Worm (Caenorhabditis elegans) whole organism, early embryonic: ENCODE results near the gene F10D7.11.

Experiments used
- B0310.2 ChIP-seq: sonication (generic microtip); optimal IDR thresholded peaks from 2 replicates; lab custom pipeline; 2016; ENCODE audit warnings: mild to moderate bottlenecking, missing genetic modification characterization, missing compliant biosample characterization
- F13C5.2 ChIP-seq: sonication (generic microtip); optimal IDR thresholded peaks from 2 replicates; lab custom pipeline; 2017; ENCODE audit warnings: mild to moderate bottlenecking, missing genetic modification characterization, inconsistent platforms, missing compliant biosample characterization
- aly-1 ChIP-seq: sonication (generic microtip); optimal IDR thresholded peaks from 2 replicates; lab custom pipeline; 2016; ENCODE audit warnings: missing genetic modification characterization, missing compliant biosample characterization
- ama-1 ChIP-seq: fragments of 150-350 bp; optimal IDR thresholded peaks from 2 replicates; lab custom pipeline; 2014
- ceh-13 ChIP-seq: fragments of 200-800 bp; sonication (Bioruptor generic); optimal IDR thresholded peaks from 2 replicates; lab custom pipeline; 2018; ENCODE audit warnings: mild to moderate bottlenecking, missing genetic modification characterization, missing compliant biosample characterization
- ceh-36 ChIP-seq: sonication (generic microtip); optimal IDR thresholded peaks from 2 replicates; lab custom pipeline; 2016; ENCODE audit warnings: missing genetic modification characterization, inconsistent platforms, missing compliant biosample characterization
- ets-7 ChIP-seq: sonication (generic microtip); optimal IDR thresholded peaks from 2 replicates; lab custom pipeline; 2016; ENCODE audit warnings: missing genotype, missing genetic modification characterization, missing compliant biosample characterization
- flt-1 ChIP-seq: fragments of 200-800 bp; sonication (Bioruptor generic); IDR thresholded peaks from 2 replicates; pipeline ENCODE4 v1.3.6; 2022; ENCODE audit warnings: missing genetic modification characterization, missing compliant biosample characterization
- hmbx-1 ChIP-seq: sonication (generic microtip); optimal IDR thresholded peaks from 2 replicates; lab custom pipeline; 2016; ENCODE audit warnings: mild to moderate bottlenecking, missing genetic modification characterization, missing compliant biosample characterization
- hmg-4 ChIP-seq: fragments of 200-800 bp; sonication (Bioruptor generic); optimal IDR thresholded peaks from 2 replicates; lab custom pipeline; 2018; ENCODE audit warnings: mild to moderate bottlenecking, missing genetic modification characterization, missing compliant biosample characterization
- hnd-1 ChIP-seq: sonication (generic microtip); optimal IDR thresholded peaks from 2 replicates; lab custom pipeline; 2016; ENCODE audit warnings: missing genetic modification characterization, missing compliant biosample characterization
- pes-1 ChIP-seq: fragments of 200-800 bp; sonication (Bioruptor generic); IDR thresholded peaks from 2 replicates; pipeline ENCODE4 v1.3.6; 2022; ENCODE audit warnings: missing genetic modification reagents, missing genetic modification characterization, missing compliant biosample characterization
- scrt-1 ChIP-seq: fragments of 200-800 bp; sonication (Bioruptor generic); IDR thresholded peaks from 2 replicates; pipeline ENCODE4 v1.3.6; 2022; ENCODE audit warnings: missing genetic modification characterization, missing compliant biosample characterization
- sea-1 ChIP-seq: fragments of 200-800 bp; sonication (Bioruptor generic); conservative IDR thresholded peaks from 2 replicates; pipeline ENCODE4 v1.3.6; 2022; ENCODE audit warnings: missing genetic modification characterization, missing compliant biosample characterization
- tbx-11 ChIP-seq: fragments of 200-800 bp; sonication (Bioruptor generic); IDR thresholded peaks from 2 replicates; pipeline ENCODE4 v1.3.6; 2022; ENCODE audit warnings: missing genetic modification characterization, missing compliant biosample characterization
- tbx-37 ChIP-seq: fragments of 200-800 bp; sonication (Bioruptor generic); conservative IDR thresholded peaks from 2 replicates; pipeline ENCODE4 v1.3.6; 2022; ENCODE audit warnings: missing genetic modification reagents, missing genetic modification characterization, missing compliant biosample characterization
- tra-4 ChIP-seq: sonication (generic microtip); optimal IDR thresholded peaks from 2 replicates; lab custom pipeline; 2017; ENCODE audit warnings: missing genetic modification characterization, missing compliant biosample characterization

F10D7.11 gene

DNA sequence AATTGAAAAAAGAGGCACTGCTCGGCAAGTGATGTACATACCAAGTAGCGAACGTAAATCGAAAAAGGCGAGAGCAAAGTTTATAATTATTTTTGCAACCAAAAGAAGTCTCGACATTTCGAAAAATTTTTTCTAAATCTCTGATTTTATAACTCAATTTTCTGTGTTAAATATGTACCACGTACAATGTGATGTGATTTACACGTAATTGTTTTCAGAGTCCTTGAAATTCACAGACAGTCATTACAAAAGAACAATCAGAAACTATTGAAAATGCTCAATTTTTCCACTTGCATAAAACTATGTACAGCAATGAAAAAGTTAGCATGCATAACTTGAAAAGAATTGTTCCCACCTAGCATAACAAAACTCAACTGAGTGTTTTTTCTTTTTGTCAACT, 40.4 kb downstream of the F10D7.11 start:
- no peak for TF ChIP-seq flt-1 (GFP tag; lab: Robert Waterston, UW)
- TF ChIP-seq ama-1 (lab: Kevin White, UChicago), result no peak
- TF ChIP-seq hmg-4 (GFP tag; lab: Kevin White, UChicago), result no peak
- TF ChIP-seq pes-1, result no peak
- TF ChIP-seq ceh-13 (GFP tag; lab: Kevin White, UChicago), result no peak
- TF ChIP-seq aly-1 (tag; lab: Kevin White, UChicago), result no peak
- no peak for TF ChIP-seq tra-4 (tag; lab: Kevin White, UChicago)
- TF ChIP-seq F13C5.2 (tag; lab: Kevin White, UChicago), result no peak
- no peak for TF ChIP-seq ceh-36 (tag; lab: Kevin White, UChicago)
- no peak for TF ChIP-seq ets-7 (tag; lab: Kevin White, UChicago)
- TF ChIP-seq B0310.2 (tag; lab: Kevin White, UChicago), result no peak
- TF ChIP-seq scrt-1, result no peak
- no peak for TF ChIP-seq hmbx-1
- TF ChIP-seq tbx-11, result no peak

DNA sequence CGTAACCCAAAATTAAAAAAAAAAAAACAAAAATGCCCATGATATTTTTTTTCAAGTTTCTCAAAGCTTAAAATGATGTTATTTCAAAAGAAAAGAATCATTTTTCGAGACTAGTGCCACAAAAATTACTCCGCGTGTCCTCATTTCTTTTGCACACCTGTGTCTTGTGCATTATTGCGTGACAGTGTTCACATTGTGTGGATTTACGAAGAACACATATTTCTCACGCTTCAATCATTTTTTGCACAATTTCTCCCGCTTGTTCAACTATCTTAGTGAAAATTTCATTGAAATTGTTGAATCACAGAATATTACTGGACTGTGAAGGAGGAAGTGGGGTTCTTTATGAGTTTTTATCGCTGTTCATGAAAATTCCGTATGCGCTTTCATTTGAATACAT, 46.2 kb downstream of the F10D7.11 start:
- no peak for TF ChIP-seq hmg-4 (GFP tag; lab: Kevin White, UChicago)
- no peak for TF ChIP-seq sea-1 (GFP tag; lab: Robert Waterston, UW)
- TF ChIP-seq F13C5.2 (tag; lab: Kevin White, UChicago), result no peak
- no peak for TF ChIP-seq ets-7 (tag; lab: Kevin White, UChicago)
- TF ChIP-seq ama-1 (lab: Kevin White, UChicago), result no peak
- no peak for TF ChIP-seq hnd-1 (tag; lab: Kevin White, UChicago)
- no peak for TF ChIP-seq aly-1 (tag; lab: Kevin White, UChicago)
- TF ChIP-seq tbx-37 (GFP tag; lab: Robert Waterston, UW), result no peak
- no peak for TF ChIP-seq flt-1 (GFP tag; lab: Robert Waterston, UW)
- TF ChIP-seq tra-4 (tag; lab: Kevin White, UChicago), result no peak
- no peak for TF ChIP-seq hmbx-1

DNA sequence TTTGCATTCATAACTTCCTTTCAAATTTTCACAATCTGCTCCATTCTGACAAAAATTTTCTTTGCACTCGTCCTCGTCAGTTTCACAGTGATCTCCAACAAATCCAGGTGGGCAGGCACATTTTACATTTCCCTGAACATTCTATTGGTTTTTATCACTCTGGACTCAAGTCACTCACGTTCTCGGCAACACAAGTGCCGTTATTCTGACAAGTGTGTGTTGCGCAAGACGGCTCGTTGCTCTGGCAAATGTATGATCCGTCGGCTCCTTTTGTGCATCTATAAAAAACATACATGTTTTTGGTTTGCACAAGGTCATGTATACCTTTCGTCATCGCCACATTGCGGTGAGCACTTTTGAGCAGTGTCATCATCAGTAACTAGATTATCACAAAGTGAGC, 50.0 kb downstream of the F10D7.11 start:
- TF ChIP-seq hnd-1 (tag; lab: Kevin White, UChicago) (no peak), ceh-13 (GFP tag; lab: Kevin White, UChicago) (no peak), flt-1 (GFP tag; lab: Robert Waterston, UW) (no peak), tra-4 (tag; lab: Kevin White, UChicago) (no peak), scrt-1 (no peak), tbx-37 (GFP tag; lab: Robert Waterston, UW) (no peak)

DNA sequence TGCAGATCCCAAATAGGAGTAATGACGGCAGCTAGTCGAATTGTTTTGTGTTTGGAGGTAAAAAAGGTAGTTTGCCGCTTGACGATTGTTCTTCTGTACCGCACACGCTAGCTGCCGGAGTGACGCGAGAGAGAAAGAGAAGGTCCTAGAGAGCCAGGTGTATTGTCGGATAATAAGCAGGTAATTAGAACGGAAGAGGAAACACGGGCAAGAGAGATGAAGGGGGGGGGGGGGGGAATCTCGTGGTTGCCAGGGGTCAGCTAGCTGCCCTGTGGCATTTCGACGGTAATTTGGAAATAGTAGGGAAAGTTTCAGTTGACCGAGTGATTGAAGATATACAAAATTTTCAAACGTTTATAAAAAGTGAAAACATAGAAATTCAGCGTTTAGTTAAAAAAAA, 51.2 kb downstream of the F10D7.11 start, which contains the start of gene crb-1:
Gene crb-1 (minus strand): TSS at position 147 of the 400 bp plus-strand sequence.
- TF ChIP-seq ama-1 (lab: Kevin White, UChicago) (no peak), hnd-1 (tag; lab: Kevin White, UChicago) (no peak), flt-1 (GFP tag; lab: Robert Waterston, UW) (no peak)
